Worm (Caenorhabditis elegans) whole organism, late embryonic: ENCODE results near the gene T18D3.9.
A peak's percentile ranks its signal among the peaks of the same experiment; 100 is the strongest.

Experiments
- C38D4.7 ChIP-seq: fragments of 200-800 bp; sonication (Bioruptor generic); optimal IDR thresholded peaks from 2 replicates; lab custom pipeline; 2018; ENCODE audit warnings: mild to moderate bottlenecking, missing genetic modification characterization, moderate library complexity, missing compliant biosample characterization
- K02D7.2 ChIP-seq: sonication (generic microtip); optimal IDR thresholded peaks from 2 replicates; lab custom pipeline; 2017; ENCODE audit warnings: mild to moderate bottlenecking, missing genetic modification characterization, missing compliant biosample characterization
- T23F11.4 ChIP-seq: fragments of 200-800 bp; sonication (Bioruptor generic); optimal IDR thresholded peaks from 2 replicates; lab custom pipeline; 2018; ENCODE audit warnings: mild to moderate bottlenecking, missing genetic modification characterization, missing compliant biosample characterization
- Y22D7AL.16 ChIP-seq: sonication (generic microtip); optimal IDR thresholded peaks from 2 replicates; lab custom pipeline; 2016; ENCODE audit warnings: missing genetic modification characterization, missing compliant biosample characterization
- ahr-1 ChIP-seq: sonication (generic microtip); optimal IDR thresholded peaks from 2 replicates; lab custom pipeline; 2016; ENCODE audit warnings: missing genetic modification characterization, missing compliant biosample characterization
- ama-1 ChIP-seq: fragments of 150-350 bp; optimal IDR thresholded peaks from 2 replicates; lab custom pipeline; 2014
- ceh-14 ChIP-seq: sonication (generic microtip); optimal IDR thresholded peaks from 2 replicates; lab custom pipeline; 2016; ENCODE audit warnings: missing genotype, missing genetic modification characterization, missing compliant biosample characterization
- ceh-18 ChIP-seq: sonication (generic microtip); optimal IDR thresholded peaks from 2 replicates; lab custom pipeline; 2016; ENCODE audit warnings: missing genetic modification characterization, missing compliant biosample characterization
- ceh-2 ChIP-seq: sonication (generic microtip); optimal IDR thresholded peaks from 2 replicates; lab custom pipeline; 2016; ENCODE audit warnings: missing genotype, missing genetic modification characterization, missing compliant biosample characterization
- ceh-24 ChIP-seq: sonication (generic microtip); optimal IDR thresholded peaks from 2 replicates; lab custom pipeline; 2016; ENCODE audit warnings: mild to moderate bottlenecking, missing genetic modification characterization, missing compliant biosample characterization
- ceh-30 ChIP-seq: fragments of 150-350 bp; optimal IDR thresholded peaks from 2 replicates; lab custom pipeline; 2014; ENCODE audit warnings: missing biosample characterization, missing genetic modification characterization
- ceh-31 ChIP-seq: sonication (generic microtip); optimal IDR thresholded peaks from 2 replicates; lab custom pipeline; 2016; ENCODE audit warnings: missing genetic modification characterization, missing compliant biosample characterization
- ceh-34 ChIP-seq: sonication (generic microtip); optimal IDR thresholded peaks from 2 replicates; lab custom pipeline; 2016; ENCODE audit warnings: mild to moderate bottlenecking, missing genetic modification characterization, missing compliant biosample characterization
- ceh-6 ChIP-seq: fragments of 200-800 bp; sonication (Bioruptor generic); optimal IDR thresholded peaks from 2 replicates; lab custom pipeline; 2018; ENCODE audit warnings: mild to moderate bottlenecking, missing genetic modification characterization, missing compliant biosample characterization
- ceh-9 ChIP-seq: sonication (generic microtip); optimal IDR thresholded peaks from 2 replicates; lab custom pipeline; 2016; ENCODE audit warnings: mild to moderate bottlenecking, missing genetic modification characterization, inconsistent platforms, missing compliant biosample characterization
- che-1 ChIP-seq: sonication (generic microtip); optimal IDR thresholded peaks from 2 replicates; lab custom pipeline; 2016; ENCODE audit warnings: mild to moderate bottlenecking, missing genetic modification characterization, missing compliant biosample characterization
- dmd-4 ChIP-seq: sonication (generic microtip); optimal IDR thresholded peaks from 2 replicates; lab custom pipeline; 2016; ENCODE audit warnings: borderline replicate concordance, missing genetic modification characterization, missing compliant biosample characterization
- elt-2 ChIP-seq: sonication (generic microtip); optimal IDR thresholded peaks from 2 replicates; lab custom pipeline; 2016; ENCODE audit warnings: missing genetic modification reagents, missing genetic modification characterization, missing compliant biosample characterization
- ets-4 ChIP-seq: sonication (generic microtip); optimal IDR thresholded peaks from 2 replicates; lab custom pipeline; 2016; ENCODE audit warnings: missing genetic modification characterization, missing compliant biosample characterization
- eyg-1 ChIP-seq: sonication (generic microtip); optimal IDR thresholded peaks from 2 replicates; lab custom pipeline; 2016; ENCODE audit warnings: missing genotype, missing genetic modification characterization, missing compliant biosample characterization
- fax-1 ChIP-seq: sonication (generic microtip); optimal IDR thresholded peaks from 2 replicates; lab custom pipeline; 2016; ENCODE audit warnings: missing genotype, missing genetic modification characterization, missing compliant biosample characterization
- fkh-10 ChIP-seq: fragments of 150-350 bp; optimal IDR thresholded peaks from 2 replicates; lab custom pipeline; 2014; ENCODE audit warnings: missing biosample characterization, missing genetic modification reagents, missing genetic modification characterization
- gmeb-2 ChIP-seq: sonication (generic microtip); optimal IDR thresholded peaks from 2 replicates; lab custom pipeline; 2016; ENCODE audit warnings: missing genetic modification characterization, inconsistent platforms, missing compliant biosample characterization
- hlh-13 ChIP-seq: fragments of 200-800 bp; sonication (Bioruptor generic); optimal IDR thresholded peaks from 2 replicates; lab custom pipeline; 2018; ENCODE audit warnings: mild to moderate bottlenecking, missing genetic modification characterization, missing compliant biosample characterization
- hlh-30 ChIP-seq: sonication (generic microtip); optimal IDR thresholded peaks from 2 replicates; lab custom pipeline; 2017; ENCODE audit warnings: antibody characterized with exemption, missing genetic modification characterization, missing compliant biosample characterization; ENCODE audit not compliant: insufficient read depth
- hlh-6 ChIP-seq: sonication (generic microtip); optimal IDR thresholded peaks from 2 replicates; lab custom pipeline; 2016; ENCODE audit warnings: missing genotype, missing genetic modification characterization, missing compliant biosample characterization
- hlh-8 ChIP-seq: sonication (generic microtip); optimal IDR thresholded peaks from 2 replicates; lab custom pipeline; 2016; ENCODE audit warnings: missing genotype, missing genetic modification characterization, missing compliant biosample characterization
- lin-11 ChIP-seq: fragments of 200-800 bp; sonication (Bioruptor generic); optimal IDR thresholded peaks from 2 replicates; lab custom pipeline; 2018; ENCODE audit warnings: mild to moderate bottlenecking, missing genetic modification characterization, missing compliant biosample characterization
- madf-2 ChIP-seq: sonication (generic microtip); optimal IDR thresholded peaks from 2 replicates; lab custom pipeline; 2017; ENCODE audit warnings: missing genetic modification characterization, missing compliant biosample characterization
- mec-3 ChIP-seq: sonication (generic microtip); optimal IDR thresholded peaks from 2 replicates; lab custom pipeline; 2016; ENCODE audit warnings: borderline replicate concordance, missing genetic modification characterization, missing compliant biosample characterization
- nfya-1 ChIP-seq: sonication (generic microtip); optimal IDR thresholded peaks from 2 replicates; lab custom pipeline; 2017; ENCODE audit warnings: missing genetic modification characterization, mild to moderate bottlenecking, missing compliant biosample characterization, antibody characterized with exemption, moderate library complexity
- nhr-11 ChIP-seq: fragments of 150-350 bp; optimal IDR thresholded peaks from 2 replicates; lab custom pipeline; 2014; ENCODE audit warnings: missing biosample characterization, missing genetic modification characterization
- npax-4 ChIP-seq: sonication (generic microtip); optimal IDR thresholded peaks from 2 replicates; lab custom pipeline; 2016; ENCODE audit warnings: missing genetic modification characterization, missing compliant biosample characterization
- odd-2 ChIP-seq: sonication (generic microtip); optimal IDR thresholded peaks from 2 replicates; lab custom pipeline; 2017; ENCODE audit warnings: antibody characterized with exemption, mild to moderate bottlenecking, missing genetic modification characterization, missing compliant biosample characterization
- pag-3 ChIP-seq: sonication (generic microtip); optimal IDR thresholded peaks from 2 replicates; lab custom pipeline; 2016; ENCODE audit warnings: missing compliant biosample characterization, missing genetic modification characterization, borderline replicate concordance
- pat-9 ChIP-seq: fragments of 200-800 bp; sonication (Bioruptor generic); optimal IDR thresholded peaks from 2 replicates; lab custom pipeline; 2018; ENCODE audit warnings: mild to moderate bottlenecking, missing genetic modification characterization, moderate library complexity, missing compliant biosample characterization
- pax-1 ChIP-seq: fragments of 150-350 bp; optimal IDR thresholded peaks from 2 replicates; lab custom pipeline; 2014; ENCODE audit warnings: missing biosample characterization, missing genetic modification characterization
- pha-2 ChIP-seq: sonication (generic microtip); optimal IDR thresholded peaks from 2 replicates; lab custom pipeline; 2017; ENCODE audit warnings: mild to moderate bottlenecking, missing genetic modification characterization, missing compliant biosample characterization
- pha-4 ChIP-seq: fragments of 150-350 bp; optimal IDR thresholded peaks from 2 replicates; lab custom pipeline; 2018; ENCODE audit warnings: missing biosample characterization, missing genetic modification reagents, missing genetic modification characterization
- pqm-1 ChIP-seq: sonication (generic microtip); optimal IDR thresholded peaks from 2 replicates; lab custom pipeline; 2016; ENCODE audit warnings: missing genetic modification characterization, missing compliant biosample characterization
- pros-1 ChIP-seq: fragments of 150-350 bp; optimal IDR thresholded peaks from 2 replicates; lab custom pipeline; 2014; ENCODE audit warnings: missing biosample characterization, missing genetic modification reagents, missing genetic modification characterization
- ref-2 ChIP-seq: sonication (generic microtip); optimal IDR thresholded peaks from 2 replicates; lab custom pipeline; 2016; ENCODE audit warnings: missing genetic modification characterization, missing compliant biosample characterization
- sdc-2 ChIP-seq: sonication (generic microtip); optimal IDR thresholded peaks from 2 replicates; lab custom pipeline; 2016; ENCODE audit warnings: missing genotype, missing genetic modification characterization, missing compliant biosample characterization
- sox-2 ChIP-seq: fragments of 200-800 bp; sonication (Bioruptor generic); IDR thresholded peaks from 2 replicates; pipeline ENCODE4 v1.3.6; 2022; ENCODE audit warnings: missing genetic modification reagents, missing genetic modification characterization, missing compliant biosample characterization
- sox-4 ChIP-seq: sonication (generic microtip); optimal IDR thresholded peaks from 2 replicates; lab custom pipeline; 2017; ENCODE audit warnings: mild to moderate bottlenecking, missing genetic modification characterization, inconsistent platforms, missing compliant biosample characterization
- unc-3 ChIP-seq, 2 experiments: fragments of 200-800 bp in 1 of 2; sonication (Bioruptor generic) in 1 of 2; sonication (generic microtip) in 1 of 2; conservative IDR thresholded peaks in 1 of 2; optimal IDR thresholded peaks in 1 of 2; 2 replicates each; pipeline versions ENCODE4 v1.3.6 to Lab custom; 2016 to 2022; ENCODE audit warnings: missing compliant biosample characterization in 2 of 2, missing genetic modification characterization in 2 of 2, missing genetic modification reagents in 1 of 2
- unc-42 ChIP-seq: sonication (generic microtip); optimal IDR thresholded peaks from 2 replicates; lab custom pipeline; 2016; ENCODE audit warnings: missing genotype, missing genetic modification characterization, missing compliant biosample characterization
- zip-5 ChIP-seq: sonication (generic microtip); optimal IDR thresholded peaks from 2 replicates; lab custom pipeline; 2016; ENCODE audit warnings: missing genetic modification characterization, missing compliant biosample characterization

The T18D3.9 gene

DNA sequence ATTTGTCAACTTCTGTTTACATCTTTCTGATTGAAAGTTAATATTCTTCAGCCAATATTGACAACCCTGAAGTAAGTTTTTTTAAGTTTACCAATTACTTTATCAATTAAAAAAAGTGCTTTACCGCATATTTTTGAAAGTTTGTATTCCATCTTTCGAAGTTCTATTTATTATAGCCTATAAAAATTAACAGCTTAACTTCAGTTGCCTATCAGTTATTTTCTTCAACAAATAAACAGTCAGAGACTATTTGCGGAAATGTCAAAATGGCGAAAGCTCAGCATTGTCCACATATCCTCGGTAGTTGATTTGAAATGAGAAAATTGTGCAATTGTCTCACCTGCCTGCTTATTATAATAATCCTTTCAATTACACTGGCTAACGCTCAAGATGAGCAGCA is 9.2 kb upstream of the T18D3.9 start, which contains the start of gene T18D3.5:
TSS of gene T18D3.5 (plus strand) at position 301 of the 400 bp plus-strand sequence.
- TF ChIP-seq pag-3 = no peak
- TF ChIP-seq npax-4 (tag; lab: Kevin White, UChicago) = no peak
- TF ChIP-seq sdc-2 = no peak
- TF ChIP-seq pax-1 (tag; lab: Kevin White, UChicago) = no peak

DNA sequence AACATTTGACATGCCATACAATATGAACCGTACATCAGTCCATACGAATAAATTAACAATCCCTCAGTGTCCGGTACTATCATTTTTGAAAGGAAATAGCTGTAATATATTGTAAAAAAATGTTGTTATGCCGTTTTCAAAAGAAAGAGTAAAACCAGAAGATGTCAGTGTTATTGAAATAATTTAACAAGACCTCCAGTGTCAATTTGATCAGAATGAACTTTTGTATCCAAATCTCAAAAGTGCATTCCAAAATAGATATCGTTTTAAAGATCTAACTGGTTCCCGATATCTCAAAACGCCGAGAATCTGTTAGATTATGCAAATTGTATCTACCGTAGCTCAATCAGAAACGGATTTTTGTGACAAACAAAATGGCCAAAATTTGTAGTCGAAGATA is 7.3 kb upstream of the T18D3.9 start, which contains the start of gene odr-7:
TSS of gene odr-7 (minus strand) at position 101 of the 400 bp plus-strand sequence.
- TF ChIP-seq pat-9 (tag; lab: Kevin White, UChicago) = no peak
- TF ChIP-seq pha-2 (tag; lab: Kevin White, UChicago) = no peak
- TF ChIP-seq sox-4 (tag; lab: Kevin White, UChicago) = no peak
- TF ChIP-seq pqm-1 = no peak
- TF ChIP-seq pros-1 (tag; lab: Kevin White, UChicago) = no peak
- no peak for TF ChIP-seq dmd-4 (tag; lab: Kevin White, UChicago)
- TF ChIP-seq ceh-31 = no peak
- TF ChIP-seq ahr-1 (tag; lab: Kevin White, UChicago) = no peak
- TF ChIP-seq ref-2 (tag; lab: Kevin White, UChicago) = no peak
- no peak for TF ChIP-seq zip-5 (tag; lab: Kevin White, UChicago)
- no peak for TF ChIP-seq elt-2
- TF ChIP-seq lin-11 (tag; lab: Kevin White, UChicago) = no peak
- no peak for TF ChIP-seq eyg-1
- no peak for TF ChIP-seq hlh-8 (tag; lab: Kevin White, UChicago)

DNA sequence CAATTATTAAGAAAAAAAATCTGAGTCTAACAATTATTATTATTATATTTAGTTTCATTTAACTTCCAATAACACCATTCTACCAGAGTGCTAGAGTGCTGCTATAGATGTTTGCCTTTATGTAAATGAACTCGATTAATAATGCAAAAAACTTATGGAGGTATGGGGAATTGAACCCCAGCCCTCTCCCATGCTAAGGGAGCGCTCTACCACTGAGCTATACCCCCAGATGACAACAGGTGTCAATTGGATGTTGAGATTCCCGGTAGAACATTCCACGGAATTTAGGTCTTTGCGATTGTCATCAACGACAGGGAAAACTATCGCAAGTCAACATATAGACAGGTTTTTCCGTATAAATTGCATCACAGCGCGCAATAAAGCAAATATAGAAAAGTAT is 3.8 kb upstream of the T18D3.9 start:
- TF ChIP-seq fkh-10 (GFP tag; lab: Kevin White, UChicago) = no peak
- no peak for TF ChIP-seq ceh-18
- TF ChIP-seq pha-2 (tag; lab: Kevin White, UChicago) = peak; percentile 67
- TF ChIP-seq unc-42 = no peak
- peak; percentile 78 for TF ChIP-seq madf-2 (tag; lab: Kevin White, UChicago)
- TF ChIP-seq hlh-30 = no peak
- no peak for TF ChIP-seq ceh-2
- TF ChIP-seq C38D4.7 (GFP tag; lab: Kevin White, UChicago) = peak; percentile 61
- peak; percentile 65 for TF ChIP-seq ceh-6 (GFP tag; lab: Kevin White, UChicago)
- TF ChIP-seq K02D7.2 (tag; lab: Kevin White, UChicago) = peak; percentile 53
- peak; percentile 45 for TF ChIP-seq ceh-14 (tag; lab: Kevin White, UChicago)
- peak; percentile 30 for TF ChIP-seq fax-1 (tag; lab: Kevin White, UChicago)
- no peak for TF ChIP-seq mec-3 (tag; lab: Kevin White, UChicago)
- TF ChIP-seq pqm-1 = no peak
- no peak for TF ChIP-seq pax-1 (tag; lab: Kevin White, UChicago)
- no peak for TF ChIP-seq pha-4
- TF ChIP-seq che-1 (tag; lab: Kevin White, UChicago) = peak; percentile 70
- TF ChIP-seq npax-4 (tag; lab: Kevin White, UChicago) = no peak
- TF ChIP-seq sox-4 (tag; lab: Kevin White, UChicago) = peak; percentile 50
- TF ChIP-seq ceh-24 = no peak
- TF ChIP-seq Y22D7AL.16 (tag; lab: Kevin White, UChicago) = peak; percentile 55
- peak; percentile 17 for TF ChIP-seq ceh-34 (tag; lab: Kevin White, UChicago)
- TF ChIP-seq sox-2 (GFP tag; lab: Robert Waterston, UW) = no peak
- TF ChIP-seq zip-5 (tag; lab: Kevin White, UChicago) = no peak
- TF ChIP-seq gmeb-2 (tag; lab: Kevin White, UChicago) = peak; percentile 66
- TF ChIP-seq odd-2 (tag; lab: Kevin White, UChicago) = peak; percentile 4
- no peak for TF ChIP-seq nhr-11
- peak; percentile 46; the same call in 1 of the 2 replicates for TF ChIP-seq unc-3 (GFP tag; conservative IDR thresholded peaks at IDR 0.05; lab: Robert Waterston, UW)
- peak; percentile 2 for TF ChIP-seq unc-3 (tag; optimal IDR thresholded peaks at IDR 0.05; lab: Kevin White, UChicago)
- TF ChIP-seq ceh-31 = no peak
- TF ChIP-seq ceh-30 (tag; lab: Kevin White, UChicago) = no peak
- TF ChIP-seq ceh-9 (tag; lab: Kevin White, UChicago) = peak; percentile 42
- peak; percentile 46 for TF ChIP-seq hlh-13 (GFP tag; lab: Kevin White, UChicago)
- peak; percentile 40 for TF ChIP-seq T23F11.4 (GFP tag; lab: Kevin White, UChicago)
- TF ChIP-seq hlh-8 (tag; lab: Kevin White, UChicago) = no peak
- peak; percentile 13 for TF ChIP-seq ets-4 (tag; lab: Kevin White, UChicago)
- no peak for TF ChIP-seq ama-1 (lab: Kevin White, UChicago)
- no peak for TF ChIP-seq ahr-1 (tag; lab: Kevin White, UChicago)
- TF ChIP-seq hlh-6 = peak; percentile 39
- TF ChIP-seq nfya-1 (tag; lab: Kevin White, UChicago) = peak; percentile 53
